Worm (Caenorhabditis elegans) whole organism, L1 larva: ENCODE measurements around the gene sir-2.3.

Experiments used
- C04F5.9 ChIP-seq: sonication (generic microtip); optimal IDR thresholded peaks from 2 replicates; lab custom pipeline; 2016; ENCODE audit warnings: missing genetic modification characterization, missing compliant biosample characterization
- Y116A8C.19 ChIP-seq: sonication (generic microtip); optimal IDR thresholded peaks from 2 replicates; lab custom pipeline; 2016; ENCODE audit warnings: missing compliant biosample characterization, missing genetic modification characterization, borderline replicate concordance
- aha-1 ChIP-seq: fragments of 150-350 bp; optimal IDR thresholded peaks from 2 replicates; lab custom pipeline; 2014; ENCODE audit warnings: missing biosample characterization, missing genetic modification characterization
- ceh-82 ChIP-seq, 3 experiments: fragments of 150-350 bp in 1 of 3; sonication (generic microtip) in 2 of 3; optimal IDR thresholded peaks; 2 replicates each; lab custom pipeline; 2014 to 2017; ENCODE audit warnings: missing biosample characterization in 3 of 3, missing genetic modification characterization in 3 of 3
- ceh-88 ChIP-seq: fragments of 200-800 bp; sonication (Bioruptor generic); IDR thresholded peaks from 2 replicates; pipeline ENCODE4 v1.3.6; 2022; ENCODE audit warnings: missing genetic modification characterization, missing compliant biosample characterization
- ces-1 ChIP-seq: fragments of 150-350 bp; optimal IDR thresholded peaks from 2 replicates; lab custom pipeline; 2014; ENCODE audit warnings: missing biosample characterization, missing genetic modification reagents, missing genetic modification characterization
- elt-2 ChIP-seq: sonication (generic microtip); optimal IDR thresholded peaks from 2 replicates; lab custom pipeline; 2016; ENCODE audit warnings: missing genetic modification characterization, mild to moderate bottlenecking, inconsistent platforms, missing compliant biosample characterization, missing genetic modification reagents
- fkh-10 ChIP-seq: sonication (generic microtip); optimal IDR thresholded peaks from 2 replicates; lab custom pipeline; 2017; ENCODE audit warnings: missing biosample characterization, missing genetic modification reagents, missing genetic modification characterization
- fkh-8 ChIP-seq: sonication (generic microtip); optimal IDR thresholded peaks from 2 replicates; lab custom pipeline; 2016; ENCODE audit warnings: mild to moderate bottlenecking, missing genetic modification characterization, missing compliant biosample characterization
- fos-1 ChIP-seq: fragments of 150-350 bp; optimal IDR thresholded peaks from 2 replicates; lab custom pipeline; 2014; ENCODE audit warnings: missing biosample characterization, missing genetic modification characterization
- jun-1 ChIP-seq: fragments of 150-350 bp; optimal IDR thresholded peaks from 2 replicates; lab custom pipeline; 2014; ENCODE audit warnings: missing biosample characterization, missing genetic modification reagents, missing genetic modification characterization
- lin-14 ChIP-seq: fragments of 200-800 bp; sonication (Bioruptor generic); optimal IDR thresholded peaks from 2 replicates; lab custom pipeline; 2018; ENCODE audit warnings: mild to moderate bottlenecking, missing genetic modification characterization, moderate library complexity, missing compliant biosample characterization
- lin-15B ChIP-seq: fragments of 150-350 bp; sonication (generic microtip); optimal IDR thresholded peaks from 3 replicates; lab custom pipeline; 2014; ENCODE audit warnings: missing biosample characterization, missing genetic modification characterization
- lsy-2 ChIP-seq, 2 experiments: fragments of 150-350 bp; optimal IDR thresholded peaks; 2 replicates each; lab custom pipeline; 2014; ENCODE audit warnings: missing biosample characterization in 2 of 2, missing genetic modification characterization in 2 of 2
- mep-1 ChIP-seq: fragments of 150-350 bp; optimal IDR thresholded peaks from 2 replicates; lab custom pipeline; 2014; ENCODE audit warnings: missing biosample characterization, missing genetic modification characterization
- nhr-11 ChIP-seq: fragments of 150-350 bp; optimal IDR thresholded peaks from 2 replicates; lab custom pipeline; 2014; ENCODE audit warnings: missing biosample characterization, missing genetic modification characterization
- nhr-19 ChIP-seq: fragments of 200-800 bp; sonication (Bioruptor generic); conservative IDR thresholded peaks from 2 replicates; pipeline ENCODE4 v1.3.6; 2022; ENCODE audit warnings: missing genetic modification characterization, missing compliant biosample characterization
- nhr-20 ChIP-seq: sonication (generic microtip); optimal IDR thresholded peaks from 2 replicates; lab custom pipeline; 2016; ENCODE audit warnings: mild to moderate bottlenecking, missing genetic modification characterization, missing compliant biosample characterization
- nhr-237 ChIP-seq: fragments of 150-350 bp; optimal IDR thresholded peaks from 2 replicates; lab custom pipeline; 2014; ENCODE audit warnings: missing biosample characterization, missing genetic modification characterization
- nhr-47 ChIP-seq: sonication (generic microtip); optimal IDR thresholded peaks from 2 replicates; lab custom pipeline; 2016; ENCODE audit warnings: mild to moderate bottlenecking, missing genetic modification characterization, moderate library complexity, missing compliant biosample characterization
- nhr-71 ChIP-seq: sonication (generic microtip); optimal IDR thresholded peaks from 2 replicates; lab custom pipeline; 2016; ENCODE audit warnings: mild to moderate bottlenecking, missing genetic modification characterization, moderate library complexity, missing compliant biosample characterization
- nhr-90 ChIP-seq: sonication (generic microtip); optimal IDR thresholded peaks from 2 replicates; lab custom pipeline; 2016; ENCODE audit warnings: mild to moderate bottlenecking, missing genetic modification characterization, missing compliant biosample characterization; ENCODE audit not compliant: poor library complexity
- pag-3 ChIP-seq: sonication (generic microtip); optimal IDR thresholded peaks from 2 replicates; lab custom pipeline; 2017; ENCODE audit warnings: missing genetic modification characterization, mild to moderate bottlenecking, missing compliant biosample characterization, antibody characterized with exemption, borderline replicate concordance; ENCODE audit not compliant: insufficient read depth
- pax-3 ChIP-seq: fragments of 200-800 bp; sonication (Bioruptor generic); optimal IDR thresholded peaks from 2 replicates; lab custom pipeline; 2018; ENCODE audit warnings: mild to moderate bottlenecking, missing genetic modification characterization, moderate library complexity, missing compliant biosample characterization
- pqm-1 ChIP-seq: sonication (generic microtip); optimal IDR thresholded peaks from 3 replicates; lab custom pipeline; 2017; ENCODE audit warnings: missing biosample characterization, missing genetic modification characterization
- rnt-1 ChIP-seq: sonication (generic microtip); optimal IDR thresholded peaks from 2 replicates; lab custom pipeline; 2016; ENCODE audit warnings: mild to moderate bottlenecking, missing genetic modification characterization, moderate library complexity, missing compliant biosample characterization
- snu-23 ChIP-seq: sonication (generic microtip); optimal IDR thresholded peaks from 2 replicates; lab custom pipeline; 2016; ENCODE audit warnings: missing genetic modification characterization, missing compliant biosample characterization
- sptf-1 ChIP-seq: fragments of 150-350 bp; optimal IDR thresholded peaks from 2 replicates; lab custom pipeline; 2014; ENCODE audit warnings: missing biosample characterization, missing genetic modification characterization
- tbx-2 ChIP-seq: sonication (generic microtip); optimal IDR thresholded peaks from 2 replicates; lab custom pipeline; 2016; ENCODE audit warnings: missing genetic modification characterization, missing compliant biosample characterization
- tlp-1 ChIP-seq: fragments of 150-350 bp; optimal IDR thresholded peaks from 2 replicates; lab custom pipeline; 2014; ENCODE audit warnings: missing biosample characterization, missing genetic modification characterization
- unc-130 ChIP-seq: fragments of 150-350 bp; optimal IDR thresholded peaks from 2 replicates; lab custom pipeline; 2017; ENCODE audit warnings: missing biosample characterization, missing genetic modification characterization, inconsistent platforms
- unc-86 ChIP-seq: sonication (generic microtip); optimal IDR thresholded peaks from 2 replicates; lab custom pipeline; 2016; ENCODE audit warnings: missing genetic modification characterization, missing compliant biosample characterization
- unc-98 ChIP-seq: fragments of 200-800 bp; sonication (Bioruptor generic); IDR thresholded peaks from 2 replicates; pipeline ENCODE4 v1.3.6; 2022; ENCODE audit warnings: missing genetic modification characterization, missing compliant biosample characterization

sir-2.3 gene

DNA sequence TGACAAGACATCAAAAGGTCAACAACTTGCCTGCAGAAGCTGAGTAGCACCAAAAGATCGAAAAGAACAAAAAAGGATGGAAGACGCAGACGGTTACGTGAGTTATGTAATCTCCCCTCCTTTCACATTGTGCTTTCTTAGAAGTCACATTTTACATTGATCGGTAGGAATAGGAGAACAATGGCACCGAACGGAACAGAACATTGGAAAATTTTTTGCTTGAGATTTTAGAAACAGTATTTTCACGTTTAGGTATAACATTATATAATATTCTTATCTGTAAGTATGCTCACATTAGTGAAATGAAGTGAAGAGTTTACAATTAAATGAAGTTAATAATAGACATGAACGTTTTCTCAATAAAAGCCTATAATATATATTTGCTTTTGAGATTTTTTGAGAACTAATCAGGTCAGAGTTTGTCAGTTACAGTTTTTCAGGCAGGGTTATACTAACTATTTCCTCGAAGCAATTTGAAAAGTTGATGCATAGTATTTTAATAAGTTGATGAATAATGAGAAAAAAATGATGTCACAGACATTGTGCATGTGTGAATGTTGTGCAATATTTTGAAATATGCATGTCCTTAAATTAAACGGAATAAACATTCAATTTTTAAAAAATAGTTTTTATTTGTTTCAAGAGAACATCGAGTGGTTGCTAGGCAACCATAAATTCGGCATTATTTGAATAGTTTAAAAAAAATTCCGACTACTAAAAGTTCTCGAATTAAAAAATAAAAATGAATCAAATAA, 49.7 kb downstream of the sir-2.3 start:
- TF ChIP-seq sptf-1 (tag; lab: Kevin White, UChicago): no peak
- no peak for TF ChIP-seq elt-2 (tag; lab: Kevin White, UChicago)
- peak; percentile 33 for TF ChIP-seq fkh-8 (tag; lab: Kevin White, UChicago)
- no peak for TF ChIP-seq jun-1
- no peak for TF ChIP-seq ces-1 (GFP tag; lab: Kevin White, UChicago)
- TF ChIP-seq tlp-1 (tag; lab: Kevin White, UChicago): no peak
- TF ChIP-seq pqm-1 (tag; lab: Kevin White, UChicago): no peak
- TF ChIP-seq ceh-82 (tag; optimal IDR thresholded peaks at IDR 0.05; lab: Kevin White, UChicago): peak in 1 of 3 experiments; percentile 18
- no peak for TF ChIP-seq fos-1 (tag; lab: Kevin White, UChicago)
- no peak for TF ChIP-seq lin-15B (tag; lab: Kevin White, UChicago)
- no peak for TF ChIP-seq C04F5.9 (tag; lab: Kevin White, UChicago)
- no peak for TF ChIP-seq tbx-2 (tag; lab: Kevin White, UChicago)
- no peak for TF ChIP-seq fkh-10 (GFP tag; lab: Kevin White, UChicago)
- TF ChIP-seq pag-3: no peak
- no peak for TF ChIP-seq nhr-47 (tag; lab: Kevin White, UChicago)
- no peak for TF ChIP-seq nhr-237 (tag; lab: Kevin White, UChicago)
- TF ChIP-seq pax-3 (tag; lab: Kevin White, UChicago): no peak
- TF ChIP-seq unc-86 (tag; lab: Kevin White, UChicago): no peak
- no peak for TF ChIP-seq Y116A8C.19 (tag; lab: Kevin White, UChicago)
- no peak for TF ChIP-seq ceh-88
- TF ChIP-seq aha-1: no peak
- peak; percentile 20 for TF ChIP-seq lin-14 (GFP tag; lab: Kevin White, UChicago)

DNA sequence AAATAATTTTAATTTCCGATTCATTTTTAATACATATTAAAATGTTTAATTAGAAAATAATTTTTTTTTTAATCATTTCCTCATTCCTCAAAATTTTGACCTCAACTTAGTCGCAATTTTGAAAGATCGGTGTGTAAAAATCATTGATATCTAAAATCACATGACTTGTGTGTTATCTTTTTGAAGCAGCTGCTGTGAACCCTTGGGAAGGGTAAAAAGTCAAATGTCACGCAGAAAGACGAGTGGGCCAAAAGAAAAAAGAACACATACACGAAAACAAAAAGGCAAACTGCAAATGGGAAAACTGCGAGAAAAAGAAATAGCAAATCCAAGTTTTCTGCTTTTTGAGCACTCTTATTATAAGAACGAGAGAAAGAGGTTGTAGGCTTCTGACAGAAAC, 51.8 kb downstream of the sir-2.3 start:
- TF ChIP-seq mep-1 (tag; lab: Kevin White, UChicago) (peak; percentile 32), unc-98 (no peak), snu-23 (GFP tag; lab: Kevin White, UChicago) (peak; percentile 28), rnt-1 (tag; lab: Kevin White, UChicago) (peak; percentile 61), unc-130 (tag; lab: Kevin White, UChicago) (no peak), lsy-2 (tag; optimal IDR thresholded peaks at IDR 0.05; lab: Kevin White, UChicago) (peak; percentile 4 to 34), lin-14 (GFP tag; lab: Kevin White, UChicago) (peak; percentile 64), nhr-71 (tag; lab: Kevin White, UChicago) (peak; percentile 70), nhr-20 (peak; percentile 9), fkh-8 (tag; lab: Kevin White, UChicago) (no peak), nhr-11 (tag; lab: Kevin White, UChicago) (no peak), nhr-19 (peak; percentile 38), nhr-90 (tag; lab: Kevin White, UChicago) (no peak)
- TF ChIP-seq, all 84 proteins: peak for 8
